Fruit fly (Drosophila melanogaster) whole organism, pupa: Measurements from ENCODE around the gene Raf.
A peak's percentile ranks its signal among the peaks of the same experiment; 100 is the strongest.

Source experiments
- CG10348 ChIP-seq: fragments of 200-800 bp; sonication (Bioruptor generic); IDR thresholded peaks from 2 replicates; pipeline ENCODE4 v1.3.6; 2022; ENCODE audit warnings: missing biosample characterization, missing genetic modification characterization
- CG12605 ChIP-seq: fragments of 200-800 bp; sonication (Bioruptor generic); IDR thresholded peaks from 2 replicates; pipeline ENCODE4 v1.3.6; 2022; ENCODE audit warnings: missing biosample characterization, missing genetic modification characterization
- CG13204 ChIP-seq: fragments of 200-800 bp; sonication (Bioruptor generic); optimal IDR thresholded peaks from 2 replicates; lab custom pipeline; 2018; ENCODE audit warnings: missing biosample characterization, mild to moderate bottlenecking, missing genetic modification characterization, moderate library complexity
- CG14655 ChIP-seq: fragments of 200-800 bp; sonication (Bioruptor generic); optimal IDR thresholded peaks from 3 replicates; lab custom pipeline; 2017; ENCODE audit warnings: mild to moderate bottlenecking, missing biosample characterization, missing genetic modification reagents, missing genetic modification characterization
- CG15710 ChIP-seq: fragments of 200-800 bp; sonication (Bioruptor generic); optimal IDR thresholded peaks from 2 replicates; lab custom pipeline; 2018; ENCODE audit warnings: missing biosample characterization, mild to moderate bottlenecking, missing genetic modification characterization, moderate library complexity
- CG17806 ChIP-seq: fragments of 200-800 bp; sonication (Bioruptor generic); optimal IDR thresholded peaks from 2 replicates; lab custom pipeline; 2018; ENCODE audit warnings: missing biosample characterization, mild to moderate bottlenecking, missing genetic modification characterization, moderate library complexity
- CG32121 ChIP-seq: fragments of 200-800 bp; sonication (Bioruptor generic); IDR thresholded peaks from 2 replicates; pipeline ENCODE4 v1.3.6; 2022; ENCODE audit warnings: missing biosample characterization, missing genetic modification characterization
- CG34367 ChIP-seq: fragments of 200-800 bp; sonication (Bioruptor generic); optimal IDR thresholded peaks from 2 replicates; lab custom pipeline; 2018; ENCODE audit warnings: missing biosample characterization, mild to moderate bottlenecking, missing genetic modification characterization
- CG4496 ChIP-seq: fragments of 200-800 bp; sonication (Bioruptor generic); IDR thresholded peaks from 3 replicates; pipeline ENCODE4 v1.3.6; 2022; ENCODE audit warnings: missing biosample characterization, missing genetic modification characterization
- CG8159 ChIP-seq: fragments of 200-800 bp; sonication (Bioruptor generic); optimal IDR thresholded peaks from 3 replicates; lab custom pipeline; 2018; ENCODE audit warnings: missing biosample characterization, mild to moderate bottlenecking, missing genetic modification characterization, moderate library complexity
- CG8301 ChIP-seq: fragments of 200-800 bp; sonication (Bioruptor generic); optimal IDR thresholded peaks from 2 replicates; lab custom pipeline; 2018; ENCODE audit warnings: missing biosample characterization, mild to moderate bottlenecking, missing genetic modification characterization
- CG9948 ChIP-seq: fragments of 200-800 bp; sonication (Bioruptor generic); optimal IDR thresholded peaks from 2 replicates; lab custom pipeline; 2018; ENCODE audit warnings: missing biosample characterization, mild to moderate bottlenecking, missing genetic modification characterization, moderate library complexity
- D1 ChIP-seq: fragments of 200-800 bp; sonication (Bioruptor generic); optimal IDR thresholded peaks from 2 replicates; lab custom pipeline; 2018; ENCODE audit warnings: missing biosample characterization, mild to moderate bottlenecking, missing genetic modification characterization, moderate library complexity
- EcR ChIP-seq: fragments of 200-800 bp; sonication (Bioruptor generic); optimal IDR thresholded peaks from 3 replicates; lab custom pipeline; 2019; ENCODE audit warnings: missing biosample characterization, missing genetic modification characterization, mild to moderate bottlenecking, moderate library complexity, missing genetic modification reagents
- Ets98B ChIP-seq: fragments of 200-800 bp; sonication (Bioruptor generic); IDR thresholded peaks from 2 replicates; pipeline ENCODE4 v1.3.6; 2022; ENCODE audit warnings: missing biosample characterization, missing genetic modification characterization
- Pif1A ChIP-seq: fragments of 200-800 bp; sonication (Bioruptor generic); optimal IDR thresholded peaks from 3 replicates; lab custom pipeline; 2016; ENCODE audit warnings: missing biosample characterization, missing genetic modification characterization
- Pif1B ChIP-seq: fragments of 200-800 bp; sonication (Bioruptor generic); optimal IDR thresholded peaks from 3 replicates; lab custom pipeline; 2016; ENCODE audit warnings: missing biosample characterization, missing genetic modification characterization
- Snoo ChIP-seq: fragments of 200-800 bp; sonication (Bioruptor generic); optimal IDR thresholded peaks from 3 replicates; lab custom pipeline; 2017; ENCODE audit warnings: missing biosample characterization, mild to moderate bottlenecking, missing genetic modification characterization, inconsistent platforms
- fd96Ca ChIP-seq: fragments of 200-800 bp; sonication (Bioruptor generic); IDR thresholded peaks from 3 replicates; pipeline ENCODE4 v1.3.6; 2022; ENCODE audit warnings: missing biosample characterization, missing genetic modification characterization
- gl ChIP-seq: fragments of 200-800 bp; sonication (Bioruptor generic); optimal IDR thresholded peaks from 2 replicates; lab custom pipeline; 2018; ENCODE audit warnings: missing biosample characterization, mild to moderate bottlenecking, missing genetic modification characterization
- rn ChIP-seq: fragments of 200-800 bp; sonication (Bioruptor generic); IDR thresholded peaks from 2 replicates; pipeline ENCODE4 v1.3.6; 2022; ENCODE audit warnings: missing biosample characterization, missing genetic modification characterization

Gene Raf

dm6 chrX:2363733-2364132, 68.5 kb downstream of the Raf start:
- no peak for TF ChIP-seq CG14655 (GFP tag; lab: Kevin White, UChicago)
- no peak for TF ChIP-seq CG17806 (tag; lab: Kevin White, UChicago)
- TF ChIP-seq CG15710 (tag; lab: Kevin White, UChicago), result no peak
- no peak for TF ChIP-seq Ets98B (GFP tag; lab: Robert Waterston, UW)
- no peak for TF ChIP-seq CG8159 (tag; lab: Kevin White, UChicago)
- no peak for TF ChIP-seq EcR
- no peak for TF ChIP-seq CG4496 (GFP tag; lab: Robert Waterston, UW)
- TF ChIP-seq CG12605 (GFP tag; lab: Robert Waterston, UW), result no peak
- no peak for TF ChIP-seq CG32121 (GFP tag; lab: Robert Waterston, UW)
- no peak for TF ChIP-seq rn (GFP tag; lab: Robert Waterston, UW)
- no peak for TF ChIP-seq CG34367 (tag; lab: Kevin White, UChicago)
- TF ChIP-seq CG9948, result no peak
- TF ChIP-seq CG13204 (GFP tag; lab: Kevin White, UChicago), result no peak
- TF ChIP-seq fd96Ca (GFP tag; lab: Robert Waterston, UW), result no peak
- TF ChIP-seq CG8301 (tag; lab: Kevin White, UChicago), result no peak
- TF ChIP-seq Snoo (tag; lab: Kevin White, UChicago), result no peak
- TF ChIP-seq D1 (tag; lab: Kevin White, UChicago), result no peak

DNA sequence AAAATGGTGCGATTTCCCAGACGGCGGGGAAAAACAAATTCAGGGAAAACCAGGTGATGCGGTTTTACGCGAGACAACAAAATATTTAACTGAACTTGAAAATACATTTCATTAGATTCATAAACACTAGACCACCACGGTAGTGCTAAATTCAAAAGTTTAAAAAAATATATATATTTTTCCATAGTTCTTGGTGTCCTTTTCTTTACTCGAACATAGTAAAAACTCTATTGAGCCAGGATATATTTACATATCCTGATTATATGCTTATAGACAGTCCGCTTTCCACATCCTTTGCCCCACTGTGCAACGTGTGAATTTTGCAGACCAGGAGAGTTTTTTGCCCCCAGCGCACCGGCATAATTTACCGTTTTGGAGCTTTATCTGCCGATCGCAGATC, 70.1 kb downstream of the Raf start:
- TF ChIP-seq rn (GFP tag; lab: Robert Waterston, UW) (no peak), CG15710 (tag; lab: Kevin White, UChicago) (peak; percentile 48), CG8159 (tag; lab: Kevin White, UChicago) (peak; percentile 44), CG4496 (GFP tag; lab: Robert Waterston, UW) (peak; percentile 82), Pif1B (peak; percentile 60), gl (tag; lab: Kevin White, UChicago) (no peak), Ets98B (GFP tag; lab: Robert Waterston, UW) (peak; percentile 64), EcR (no peak), CG12605 (GFP tag; lab: Robert Waterston, UW) (0 out of 2 replicates have a peak, but pooled peaks have one; percentile 10), fd96Ca (GFP tag; lab: Robert Waterston, UW) (peak; percentile 46; the same call in 2 of the 3 replicates), CG8301 (tag; lab: Kevin White, UChicago) (peak; percentile 65), CG9948 (peak; percentile 45), CG17806 (tag; lab: Kevin White, UChicago) (peak; percentile 24), CG14655 (GFP tag; lab: Kevin White, UChicago) (peak; percentile 81), CG13204 (GFP tag; lab: Kevin White, UChicago) (no peak), CG32121 (GFP tag; lab: Robert Waterston, UW) (peak; percentile 50), CG34367 (tag; lab: Kevin White, UChicago) (no peak), D1 (tag; lab: Kevin White, UChicago) (no peak), Pif1A (GFP tag; lab: Kevin White, UChicago) (peak; percentile 71), Snoo (tag; lab: Kevin White, UChicago) (peak; percentile 58)

dm6 chrX:2366171-2366570, 70.9 kb downstream of the Raf start, which contains the start of gene CG2841:
Gene CG2841 (minus strand): TSS chrX:2366356.
- TF ChIP-seq CG8301 (tag; lab: Kevin White, UChicago) (no peak), CG34367 (tag; lab: Kevin White, UChicago) (no peak), CG32121 (GFP tag; lab: Robert Waterston, UW) (0 out of 2 replicates have a peak, but pooled peaks have one; percentile 6), CG13204 (GFP tag; lab: Kevin White, UChicago) (peak; percentile 50), CG4496 (GFP tag; lab: Robert Waterston, UW) (peak; percentile 68)

dm6 chrX:2383121-2383848, 88.0 kb downstream of the Raf start:
- TF ChIP-seq CG4496 (GFP tag; lab: Robert Waterston, UW) (peak; percentile 71; the same call in 1 of the 3 replicates), CG34367 (tag; lab: Kevin White, UChicago) (peak; percentile 42), gl (tag; lab: Kevin White, UChicago) (peak; percentile 5), CG32121 (GFP tag; lab: Robert Waterston, UW) (no peak), rn (GFP tag; lab: Robert Waterston, UW) (no peak), fd96Ca (GFP tag; lab: Robert Waterston, UW) (0 out of 3 replicates have a peak, but pooled peaks have one; percentile 10), CG12605 (GFP tag; lab: Robert Waterston, UW) (peak; percentile 35; the same call in 1 of the 2 replicates)

DNA sequence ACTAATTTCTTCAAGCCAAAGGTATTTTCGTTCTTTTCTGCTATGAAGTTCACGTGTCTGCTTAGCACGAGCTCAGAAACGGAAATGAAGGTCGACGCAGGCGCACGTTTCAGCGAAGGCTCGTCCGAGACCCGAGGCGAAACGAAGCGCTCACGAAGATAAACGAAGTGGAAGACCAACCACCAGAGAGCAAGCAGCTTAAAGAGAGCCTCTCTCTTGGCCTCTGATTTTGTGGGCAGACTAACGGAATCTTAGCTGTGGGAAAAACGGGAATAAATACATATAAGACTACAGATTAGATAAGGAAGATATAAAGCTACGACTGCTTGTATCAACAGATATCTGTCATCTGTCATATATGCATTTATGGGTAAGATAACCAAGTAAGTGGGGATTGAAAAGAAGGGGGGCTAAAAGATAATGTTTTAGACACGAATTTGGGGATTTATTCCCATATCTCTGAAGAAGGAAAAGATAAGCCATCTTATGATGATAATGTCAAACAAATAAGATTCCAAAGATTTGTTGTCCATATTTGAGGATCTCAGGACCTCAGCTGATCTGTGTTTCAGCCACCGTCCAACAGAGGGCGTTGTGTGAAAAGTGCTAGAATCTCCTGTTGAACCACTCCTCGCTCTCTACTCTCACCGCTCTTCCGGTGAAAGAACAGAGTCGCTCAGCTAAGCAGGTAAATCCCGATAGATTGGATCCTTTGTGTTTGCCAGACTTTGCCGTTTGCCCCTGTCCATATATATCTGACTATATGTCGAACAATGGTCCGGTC, 92.5 kb downstream of the Raf start, which contains the start of gene PsGEF:
TSS of gene PsGEF (minus strand) at position 86 of the 784 bp plus-strand sequence.
- TF ChIP-seq CG4496 (GFP tag; lab: Robert Waterston, UW), result no peak
- no peak for TF ChIP-seq Pif1A (GFP tag; lab: Kevin White, UChicago)
- TF ChIP-seq Ets98B (GFP tag; lab: Robert Waterston, UW), result no peak
- no peak for TF ChIP-seq Snoo (tag; lab: Kevin White, UChicago)
- TF ChIP-seq CG9948, result no peak
- no peak for TF ChIP-seq CG15710 (tag; lab: Kevin White, UChicago)
- no peak for TF ChIP-seq CG12605 (GFP tag; lab: Robert Waterston, UW)
- no peak for TF ChIP-seq gl (tag; lab: Kevin White, UChicago)
- TF ChIP-seq CG34367 (tag; lab: Kevin White, UChicago), result no peak
- TF ChIP-seq CG8301 (tag; lab: Kevin White, UChicago), result no peak
- TF ChIP-seq EcR, result no peak
- TF ChIP-seq CG10348 (GFP tag; lab: Robert Waterston, UW), result no peak
- TF ChIP-seq, all 21 proteins: peak for 0
